Worm (Caenorhabditis elegans): Measurements from ENCODE around the gene dre-1.

ce11 chrV:6510622-6511021 lies 35.7 kb downstream of the dre-1 start:
- no peak for TF ChIP-seq ceh-45 (GFP tag; IDR thresholded peaks at IDR 0.05)
- no peak for TF ChIP-seq fkh-6 (tag; optimal IDR thresholded peaks at IDR 0.05)
